Fruit fly (Drosophila melanogaster) Kc167 (cell line): Measurements from ENCODE around the gene Eig71Ea.

Experiments used
- h ChIP-seq: fragments of >200 bp; optimal IDR thresholded peaks from 3 replicates; lab custom pipeline; 2018; ENCODE audit warnings: missing external identifiers
- psq ChIP-seq: fragments of >200 bp; optimal IDR thresholded peaks from 2 replicates; lab custom pipeline; 2017; ENCODE audit warnings: missing external identifiers

- TF ChIP-seq psq = no peak
- TF ChIP-seq h (lab: Kevin White, UChicago) = no peak
Observed at dm6 chr3L:15631067-15631466, 18.4 kb downstream of the Eig71Ea start.
